Fruit fly (Drosophila melanogaster): ENCODE data around the gene Dph2.

The Dph2 gene

DNA sequence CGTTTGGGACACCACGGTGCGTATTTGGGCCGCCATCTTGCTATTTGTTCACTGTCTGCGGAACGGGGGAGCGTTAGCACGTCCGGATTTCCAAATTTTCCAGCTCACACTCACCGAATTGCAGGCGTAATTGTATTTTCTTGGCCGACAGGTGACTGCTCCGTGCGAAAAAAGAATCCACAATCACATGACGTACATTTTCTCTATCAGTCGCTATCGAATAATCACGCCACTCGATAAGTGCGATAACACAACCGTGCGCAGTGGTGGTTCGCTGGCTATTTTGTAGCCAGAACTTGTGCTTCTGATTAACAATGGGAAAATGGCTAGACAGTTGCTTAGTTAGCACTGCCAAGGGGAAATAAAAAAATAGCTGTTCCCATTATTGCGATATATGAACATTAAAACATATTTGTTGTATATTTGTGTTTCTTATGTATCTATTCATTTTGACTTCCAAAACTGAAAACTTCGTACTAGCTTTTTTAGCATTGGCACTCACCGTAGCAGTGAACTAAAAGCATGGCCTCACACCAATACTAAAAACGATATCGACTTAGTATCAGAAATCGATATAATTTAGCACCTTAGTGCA lies 10.2 kb upstream of the Dph2 start, which contains the start of gene VhaPPA1-1 (continued):
- no peak for TF ChIP-seq Fer2 (tag; optimal IDR thresholded peaks at IDR 0.05)
- TF ChIP-seq NK7.1 (GFP tag; optimal IDR thresholded peaks at IDR 0.05) = peak; percentile 9
- TF ChIP-seq amos (GFP tag; IDR thresholded peaks at IDR 0.05; ENCODE audit: partially characterized antibody) = peak; percentile 40; the same call in 1 of the 2 replicates
- TF ChIP-seq Hr51 (GFP tag; optimal IDR thresholded peaks at IDR 0.05) = no peak
- TF ChIP-seq Hey (tag; optimal IDR thresholded peaks at IDR 0.05) = no peak
- peak; percentile 82 for TF ChIP-seq sens (GFP tag)
- peak; percentile 5 for TF ChIP-seq Dek (tag; optimal IDR thresholded peaks at IDR 0.05)
- TF ChIP-seq scrt (GFP tag; optimal IDR thresholded peaks at IDR 0.05) = no peak
- no peak for TF ChIP-seq Hr39 (optimal IDR thresholded peaks at IDR 0.05)
- no peak for TF ChIP-seq yki (optimal IDR thresholded peaks at IDR 0.05)
- peak; percentile 10 for TF ChIP-seq Ssrp (tag; optimal IDR thresholded peaks at IDR 0.05)
- no peak for TF ChIP-seq da (GFP tag; optimal IDR thresholded peaks at IDR 0.05)
- peak; percentile 24 for TF ChIP-seq CG12391 (tag; optimal IDR thresholded peaks at IDR 0.05)
- peak; percentile 1 for TF ChIP-seq Chrac-16 (GFP tag; optimal IDR thresholded peaks at IDR 0.05)
- peak; percentile 84 for TF ChIP-seq Ets97D (GFP tag; optimal IDR thresholded peaks at IDR 0.05)
- peak; percentile 15 for TF ChIP-seq CG7987 (GFP tag; optimal IDR thresholded peaks at IDR 0.05)
- TF ChIP-seq ash1 (GFP tag; optimal IDR thresholded peaks at IDR 0.05) = no peak
- TF ChIP-seq CG14014 (GFP tag; IDR thresholded peaks at IDR 0.05) = no peak
- no peak for TF ChIP-seq Hand (GFP tag; optimal IDR thresholded peaks at IDR 0.05)
- TF ChIP-seq pfk (GFP tag; optimal IDR thresholded peaks at IDR 0.05) = no peak
- no peak for TF ChIP-seq HHEX (GFP tag; optimal IDR thresholded peaks at IDR 0.05)
- no peak for TF ChIP-seq CG18599 (GFP tag; optimal IDR thresholded peaks at IDR 0.05)
- TF ChIP-seq jing (GFP tag; optimal IDR thresholded peaks at IDR 0.05) = no peak
- TF ChIP-seq tin (GFP tag; optimal IDR thresholded peaks at IDR 0.05) = no peak
- TF ChIP-seq stc (GFP tag; IDR thresholded peaks at IDR 0.05) = no peak
- TF ChIP-seq zen (tag; optimal IDR thresholded peaks at IDR 0.05) = peak; percentile 52
- no peak for TF ChIP-seq bigmax (GFP tag; optimal IDR thresholded peaks at IDR 0.05)
- no peak for TF ChIP-seq CG4424 (GFP tag; optimal IDR thresholded peaks at IDR 0.05)
- no peak for TF ChIP-seq tup (GFP tag; optimal IDR thresholded peaks at IDR 0.05)
- TF ChIP-seq CG1792 (GFP tag; optimal IDR thresholded peaks at IDR 0.05) = peak; percentile 8
- TF ChIP-seq lab (GFP tag; optimal IDR thresholded peaks at IDR 0.05) = no peak
- TF ChIP-seq maf-S (GFP tag; optimal IDR thresholded peaks at IDR 0.05) = peak; percentile 15
- no peak for TF ChIP-seq CG31224 (GFP tag; IDR thresholded peaks at IDR 0.05)
- TF ChIP-seq corto (GFP tag; optimal IDR thresholded peaks at IDR 0.05) = no peak
- TF ChIP-seq CG11085 (GFP tag; IDR thresholded peaks at IDR 0.05) = no peak
- no peak for TF ChIP-seq CG6654 (GFP tag; optimal IDR thresholded peaks at IDR 0.05)
- TF ChIP-seq Elba2 (GFP tag; optimal IDR thresholded peaks at IDR 0.05) = no peak
- TF ChIP-seq CG1024 (GFP tag; IDR thresholded peaks at IDR 0.05) = no peak
- no peak for TF ChIP-seq Drgx (GFP tag; IDR thresholded peaks at IDR 0.05)
- TF ChIP-seq YL-1 (GFP tag; optimal IDR thresholded peaks at IDR 0.05) = peak; percentile 88
- TF ChIP-seq sd (tag; optimal IDR thresholded peaks at IDR 0.05) = no peak
- TF ChIP-seq psq (GFP tag; optimal IDR thresholded peaks at IDR 0.05) = no peak
- no peak for TF ChIP-seq gt (GFP tag; IDR thresholded peaks at IDR 0.05)
- no peak for TF ChIP-seq Aef1 (GFP tag; IDR thresholded peaks at IDR 0.05)
- no peak for TF ChIP-seq Mrtf (GFP tag; IDR thresholded peaks at IDR 0.05)
- TF ChIP-seq Spps (tag; optimal IDR thresholded peaks at IDR 0.05) = no peak
- TF ChIP-seq sima (GFP tag; optimal IDR thresholded peaks at IDR 0.05) = no peak
- TF ChIP-seq CG3065 (GFP tag; optimal IDR thresholded peaks at IDR 0.05) = no peak
- no peak for TF ChIP-seq tx (GFP tag; optimal IDR thresholded peaks at IDR 0.05)
- peak; percentile 60; the same call in 2 of the 4 replicates for TF ChIP-seq Dll (GFP tag; IDR thresholded peaks at IDR 0.05; ENCODE audit: partially characterized antibody)
- TF ChIP-seq CG17328 (GFP tag; IDR thresholded peaks at IDR 0.05) = no peak

All from whole organism, embryonic.